Worm (Caenorhabditis elegans) whole organism, young adult: ENCODE measurements around the gene srw-130.

ENCODE experiments used
- B0019.2 ChIP-seq: fragments of 200-800 bp; sonication (Bioruptor generic); conservative IDR thresholded peaks from 2 replicates; pipeline ENCODE4 v1.3.6; 2022; ENCODE audit warnings: missing genetic modification reagents, missing genetic modification characterization, missing compliant biosample characterization
- F37B4.10 ChIP-seq: fragments of 200-800 bp; sonication (Bioruptor generic); IDR thresholded peaks from 2 replicates; pipeline ENCODE4 v1.3.6; 2022; ENCODE audit warnings: missing genetic modification characterization, missing compliant biosample characterization
- Y53F4B.3 ChIP-seq: fragments of 200-800 bp; sonication (Bioruptor generic); IDR thresholded peaks from 2 replicates; pipeline ENCODE4 v1.3.6; 2022; ENCODE audit warnings: missing genetic modification reagents, missing genetic modification characterization, missing compliant biosample characterization
- ama-1 ChIP-seq, 3 experiments: fragments of 150-350 bp in 1 of 3; sonication (generic microtip) in 2 of 3; optimal IDR thresholded peaks; 2 replicates each; lab custom pipeline; 2014 to 2018; ENCODE audit warnings: missing biosample characterization in 2 of 3, missing genetic modification characterization in 2 of 3, missing genetic modification reagents in 2 of 3
- cebp-1 ChIP-seq, 2 experiments: fragments of 200-800 bp in 1 of 2; sonication (Bioruptor generic) in 1 of 2; sonication (generic microtip) in 1 of 2; IDR thresholded peaks in 1 of 2; optimal IDR thresholded peaks in 1 of 2; 2 replicates each; pipeline versions ENCODE4 v1.3.6 to Lab custom; 2017 to 2022; ENCODE audit warnings: missing compliant biosample characterization in 2 of 2, missing genetic modification characterization in 2 of 2, mild to moderate bottlenecking in 1 of 2, missing genetic modification reagents in 1 of 2, moderate library complexity in 1 of 2
- gei-17 ChIP-seq: fragments of 200-800 bp; sonication (Bioruptor generic); optimal IDR thresholded peaks from 2 replicates; lab custom pipeline; 2018; ENCODE audit warnings: mild to moderate bottlenecking, missing genetic modification characterization, missing compliant biosample characterization
- hmg-20 ChIP-seq: fragments of 200-800 bp; sonication (Bioruptor generic); IDR thresholded peaks from 2 replicates; pipeline ENCODE4 v1.3.6; 2022; ENCODE audit warnings: missing genetic modification reagents, missing genetic modification characterization, missing compliant biosample characterization
- lin-54 ChIP-seq: fragments of 200-800 bp; sonication (Bioruptor generic); optimal IDR thresholded peaks from 2 replicates; lab custom pipeline; 2018; ENCODE audit warnings: mild to moderate bottlenecking, missing genetic modification characterization, missing compliant biosample characterization
- lir-1 ChIP-seq: fragments of 200-800 bp; sonication (Bioruptor generic); conservative IDR thresholded peaks from 2 replicates; pipeline ENCODE4 v1.3.6; 2022; ENCODE audit warnings: missing genetic modification reagents, missing genetic modification characterization, missing compliant biosample characterization
- sea-2 ChIP-seq: fragments of 200-800 bp; sonication (Bioruptor generic); IDR thresholded peaks from 2 replicates; pipeline ENCODE4 v1.3.6; 2022; ENCODE audit warnings: missing genetic modification characterization, missing compliant biosample characterization
- unc-130 ChIP-seq: sonication (generic microtip); optimal IDR thresholded peaks from 2 replicates; lab custom pipeline; 2016; ENCODE audit warnings: missing genetic modification reagents, missing genetic modification characterization, missing compliant biosample characterization
- ztf-26 ChIP-seq: sonication (generic microtip); optimal IDR thresholded peaks from 2 replicates; lab custom pipeline; 2017; ENCODE audit warnings: missing genetic modification characterization, missing compliant biosample characterization

- TF ChIP-seq gei-17 (GFP tag; lab: Kevin White, UChicago) (no peak), F37B4.10 (GFP tag; lab: Robert Waterston, UW) (no peak), sea-2 (GFP tag; lab: Robert Waterston, UW) (no peak), B0019.2 (GFP tag; lab: Robert Waterston, UW) (no peak), unc-130 (GFP tag; lab: Kevin White, UChicago) (no peak), Y53F4B.3 (no peak), ama-1 (optimal IDR thresholded peaks at IDR 0.05; lab: Kevin White, UChicago) (no peak), ama-1 (GFP tag; optimal IDR thresholded peaks at IDR 0.05; lab: Kevin White, UChicago) (no peak), lir-1 (GFP tag; lab: Robert Waterston, UW) (no peak), ztf-26 (tag; lab: Kevin White, UChicago) (no peak), hmg-20 (GFP tag; lab: Robert Waterston, UW) (no peak), lin-54 (GFP tag; lab: Kevin White, UChicago) (no peak), cebp-1 (GFP tag; IDR thresholded peaks at IDR 0.05; lab: Robert Waterston, UW) (no peak), cebp-1 (tag; optimal IDR thresholded peaks at IDR 0.05; lab: Kevin White, UChicago) (no peak)
Measured at ce11 chrV:3526882-3527281, 21.8 kb downstream of the srw-130 start, which contains the start of gene str-260.
